Fruit fly (Drosophila melanogaster) whole organism, prepupa: ENCODE results near the gene larp.

Experiments
- Blimp-1 ChIP-seq: fragments of 200-800 bp; sonication (Bioruptor generic); optimal IDR thresholded peaks from 3 replicates; lab custom pipeline; 2017; ENCODE audit warnings: missing biosample characterization, missing genetic modification characterization, mild to moderate bottlenecking, moderate library complexity, missing genetic modification reagents
- CG11294 ChIP-seq: fragments of 200-800 bp; sonication (Bioruptor generic); IDR thresholded peaks from 2 replicates; pipeline ENCODE4 v1.3.6; 2022; ENCODE audit warnings: missing biosample characterization, missing genetic modification characterization
- CG11762 ChIP-seq: fragments of 200-800 bp; sonication (Bioruptor generic); optimal IDR thresholded peaks from 3 replicates; lab custom pipeline; 2016; ENCODE audit warnings: missing biosample characterization, missing genetic modification characterization; ENCODE audit not compliant: insufficient read depth
- CG11902 ChIP-seq: fragments of 200-800 bp; sonication (Bioruptor generic); optimal IDR thresholded peaks from 3 replicates; lab custom pipeline; 2016; ENCODE audit warnings: missing biosample characterization, missing genetic modification characterization
- CG1621 ChIP-seq: fragments of 200-800 bp; sonication (Bioruptor generic); optimal IDR thresholded peaks from 3 replicates; lab custom pipeline; 2018; ENCODE audit warnings: missing biosample characterization, mild to moderate bottlenecking, missing genetic modification characterization
- CG16779 ChIP-seq: fragments of 200-800 bp; sonication (Bioruptor generic); optimal IDR thresholded peaks from 3 replicates; lab custom pipeline; 2017; ENCODE audit warnings: missing biosample characterization, mild to moderate bottlenecking, missing genetic modification characterization
- CG32006 ChIP-seq: fragments of 200-800 bp; sonication (Bioruptor generic); optimal IDR thresholded peaks from 3 replicates; lab custom pipeline; 2017; ENCODE audit warnings: missing biosample characterization, mild to moderate bottlenecking, missing genetic modification characterization
- CG34406 ChIP-seq: fragments of 200-800 bp; sonication (Bioruptor generic); optimal IDR thresholded peaks from 3 replicates; lab custom pipeline; 2016; ENCODE audit warnings: missing biosample characterization, missing genetic modification characterization
- CG3919 ChIP-seq: fragments of 200-800 bp; sonication (Bioruptor generic); optimal IDR thresholded peaks from 3 replicates; lab custom pipeline; 2016; ENCODE audit warnings: missing biosample characterization, missing genetic modification characterization
- CG6276 ChIP-seq: fragments of 200-800 bp; sonication (Bioruptor generic); optimal IDR thresholded peaks from 2 replicates; lab custom pipeline; 2017; ENCODE audit warnings: missing biosample characterization, mild to moderate bottlenecking, missing genetic modification characterization
- CG6792 ChIP-seq: fragments of 200-800 bp; sonication (Bioruptor generic); optimal IDR thresholded peaks from 3 replicates; lab custom pipeline; 2016; ENCODE audit warnings: missing biosample characterization, missing genetic modification characterization
- CG6808 ChIP-seq: fragments of 200-800 bp; sonication (Bioruptor generic); optimal IDR thresholded peaks from 3 replicates; lab custom pipeline; 2017; ENCODE audit warnings: missing biosample characterization, missing genetic modification characterization, mild to moderate bottlenecking, moderate library complexity, missing genetic modification reagents
- CG6854 ChIP-seq: fragments of 200-800 bp; sonication (Bioruptor generic); optimal IDR thresholded peaks from 2 replicates; lab custom pipeline; 2017; ENCODE audit warnings: missing biosample characterization, mild to moderate bottlenecking, missing genetic modification characterization
- CG7368 ChIP-seq: fragments of 200-800 bp; sonication (Bioruptor generic); optimal IDR thresholded peaks from 3 replicates; lab custom pipeline; 2016; ENCODE audit warnings: missing biosample characterization, missing genetic modification characterization
- CG8119 ChIP-seq: fragments of 200-800 bp; sonication (Bioruptor generic); IDR thresholded peaks from 3 replicates; pipeline ENCODE4 v1.3.6; 2022; ENCODE audit warnings: missing biosample characterization, missing genetic modification characterization
- CG8319 ChIP-seq: fragments of 200-800 bp; sonication (Bioruptor generic); optimal IDR thresholded peaks from 3 replicates; lab custom pipeline; 2016; ENCODE audit warnings: missing biosample characterization, missing genetic modification characterization
- CG8632 ChIP-seq: fragments of 200-800 bp; sonication (Bioruptor generic); optimal IDR thresholded peaks from 3 replicates; lab custom pipeline; 2016; ENCODE audit warnings: missing biosample characterization, missing genetic modification characterization
- CG9139 ChIP-seq: fragments of 200-800 bp; sonication (Bioruptor generic); optimal IDR thresholded peaks from 3 replicates; lab custom pipeline; 2017; ENCODE audit warnings: missing biosample characterization, mild to moderate bottlenecking, missing genetic modification characterization
- Eip78C ChIP-seq: fragments of 200-800 bp; sonication (Bioruptor generic); peaks from one replicate; lab custom pipeline; 2016; ENCODE audit warnings: missing biosample characterization, missing genetic modification characterization
- Eip93F ChIP-seq: fragments of 200-800 bp; sonication (Bioruptor generic); optimal IDR thresholded peaks from 2 replicates; lab custom pipeline; 2016; ENCODE audit warnings: missing biosample characterization, mild to moderate bottlenecking, missing genetic modification characterization
- Ets21C ChIP-seq: fragments of 200-800 bp; sonication (Bioruptor generic); optimal IDR thresholded peaks from 3 replicates; lab custom pipeline; 2016; ENCODE audit warnings: missing biosample characterization, missing genetic modification characterization
- Ets96B ChIP-seq: fragments of 200-800 bp; optimal IDR thresholded peaks from 2 replicates; lab custom pipeline; 2019; ENCODE audit warnings: missing biosample characterization, mild to moderate bottlenecking, missing genetic modification characterization, moderate library complexity
- Hr38 ChIP-seq: sonication (Bioruptor generic); optimal IDR thresholded peaks from 2 replicates; lab custom pipeline; 2016; ENCODE audit warnings: missing biosample characterization, missing genetic modification characterization
- Hr4 ChIP-seq: fragments of 200-800 bp; sonication (Bioruptor generic); optimal IDR thresholded peaks from 3 replicates; lab custom pipeline; 2016; ENCODE audit warnings: missing biosample characterization, missing genetic modification characterization
- Lpt ChIP-seq: fragments of 200-800 bp; sonication (Bioruptor generic); optimal IDR thresholded peaks from 3 replicates; lab custom pipeline; 2016; ENCODE audit warnings: missing biosample characterization, missing genetic modification characterization
- Met ChIP-seq: fragments of 200-800 bp; sonication (Bioruptor generic); optimal IDR thresholded peaks from 3 replicates; lab custom pipeline; 2016; ENCODE audit warnings: missing biosample characterization, missing genetic modification characterization
- OdsH ChIP-seq: fragments of 200-800 bp; sonication (Bioruptor generic); optimal IDR thresholded peaks from 3 replicates; lab custom pipeline; 2016; ENCODE audit warnings: missing biosample characterization, missing genetic modification characterization
- Smox ChIP-seq: fragments of 200-800 bp; sonication (Bioruptor generic); optimal IDR thresholded peaks from 3 replicates; lab custom pipeline; 2016; ENCODE audit warnings: missing biosample characterization, missing genetic modification characterization
- Sox102F ChIP-seq: fragments of 200-800 bp; sonication (Bioruptor generic); optimal IDR thresholded peaks from 2 replicates; lab custom pipeline; 2016; ENCODE audit warnings: missing biosample characterization, mild to moderate bottlenecking, missing genetic modification characterization
- Sox14 ChIP-seq: fragments of 200-800 bp; sonication (Bioruptor generic); optimal IDR thresholded peaks from 3 replicates; lab custom pipeline; 2016; ENCODE audit warnings: missing biosample characterization, missing genetic modification characterization
- achi ChIP-seq: fragments of 200-800 bp; sonication (Bioruptor generic); optimal IDR thresholded peaks from 3 replicates; lab custom pipeline; 2016; ENCODE audit warnings: missing biosample characterization, missing genetic modification characterization
- acj6 ChIP-seq: fragments of 200-800 bp; sonication (Bioruptor generic); optimal IDR thresholded peaks from 3 replicates; lab custom pipeline; 2016; ENCODE audit warnings: missing biosample characterization, missing genetic modification characterization
- cyc ChIP-seq: fragments of 200-800 bp; sonication (Bioruptor generic); optimal IDR thresholded peaks from 3 replicates; lab custom pipeline; 2016; ENCODE audit warnings: missing biosample characterization, missing genetic modification characterization
- dsx ChIP-seq: fragments of 200-800 bp; optimal IDR thresholded peaks from 3 replicates; lab custom pipeline; 2019; ENCODE audit warnings: missing biosample characterization, mild to moderate bottlenecking, missing genetic modification characterization, moderate library complexity; ENCODE audit not compliant: poor library complexity, severe bottlenecking
- eg ChIP-seq: fragments of 200-800 bp; sonication (Bioruptor generic); IDR thresholded peaks from 3 replicates; pipeline ENCODE4 v1.3.6; 2022; ENCODE audit warnings: missing biosample characterization, missing genetic modification characterization
- esn ChIP-seq: fragments of 200-800 bp; sonication (Bioruptor generic); optimal IDR thresholded peaks from 2 replicates; lab custom pipeline; 2016; ENCODE audit warnings: missing biosample characterization, mild to moderate bottlenecking, missing genetic modification characterization, moderate library complexity
- fd85E ChIP-seq: fragments of 200-800 bp; sonication (Bioruptor generic); optimal IDR thresholded peaks from 3 replicates; lab custom pipeline; 2016; ENCODE audit warnings: missing biosample characterization, missing genetic modification characterization
- fkh ChIP-seq: fragments of 200-800 bp; sonication (Bioruptor generic); optimal IDR thresholded peaks from 3 replicates; lab custom pipeline; 2017; ENCODE audit warnings: missing biosample characterization, mild to moderate bottlenecking, missing genetic modification characterization, moderate library complexity
- lz ChIP-seq: fragments of 200-800 bp; sonication (Bioruptor generic); optimal IDR thresholded peaks from 3 replicates; lab custom pipeline; 2016; ENCODE audit warnings: missing biosample characterization, missing genetic modification characterization
- net ChIP-seq: fragments of 200-800 bp; sonication (Bioruptor generic); optimal IDR thresholded peaks from 3 replicates; lab custom pipeline; 2016; ENCODE audit warnings: missing biosample characterization, missing genetic modification characterization
- pdm3 ChIP-seq: fragments of 200-800 bp; sonication (Bioruptor generic); optimal IDR thresholded peaks from 3 replicates; lab custom pipeline; 2016; ENCODE audit warnings: missing biosample characterization, missing genetic modification characterization
- spab ChIP-seq: fragments of 200-800 bp; sonication (Bioruptor generic); optimal IDR thresholded peaks from 2 replicates; lab custom pipeline; 2017; ENCODE audit warnings: missing biosample characterization, mild to moderate bottlenecking, missing genetic modification characterization, missing genetic modification reagents
- ss ChIP-seq, 2 experiments: fragments of 200-800 bp; sonication (Bioruptor generic); optimal IDR thresholded peaks; 2 replicates in 1 of 2; 3 replicates in 1 of 2; lab custom pipeline; 2017 to 2018; ENCODE audit warnings: mild to moderate bottlenecking in 2 of 2, missing biosample characterization in 2 of 2, missing genetic modification characterization in 2 of 2, moderate library complexity in 1 of 2
- topi ChIP-seq: fragments of 200-800 bp; sonication (Bioruptor generic); optimal IDR thresholded peaks from 3 replicates; lab custom pipeline; 2016; ENCODE audit warnings: missing biosample characterization, missing genetic modification characterization
- vri ChIP-seq: fragments of 200-800 bp; sonication (Bioruptor generic); optimal IDR thresholded peaks from 3 replicates; lab custom pipeline; 2016; ENCODE audit warnings: missing biosample characterization, mild to moderate bottlenecking, missing genetic modification characterization

Gene larp

DNA sequence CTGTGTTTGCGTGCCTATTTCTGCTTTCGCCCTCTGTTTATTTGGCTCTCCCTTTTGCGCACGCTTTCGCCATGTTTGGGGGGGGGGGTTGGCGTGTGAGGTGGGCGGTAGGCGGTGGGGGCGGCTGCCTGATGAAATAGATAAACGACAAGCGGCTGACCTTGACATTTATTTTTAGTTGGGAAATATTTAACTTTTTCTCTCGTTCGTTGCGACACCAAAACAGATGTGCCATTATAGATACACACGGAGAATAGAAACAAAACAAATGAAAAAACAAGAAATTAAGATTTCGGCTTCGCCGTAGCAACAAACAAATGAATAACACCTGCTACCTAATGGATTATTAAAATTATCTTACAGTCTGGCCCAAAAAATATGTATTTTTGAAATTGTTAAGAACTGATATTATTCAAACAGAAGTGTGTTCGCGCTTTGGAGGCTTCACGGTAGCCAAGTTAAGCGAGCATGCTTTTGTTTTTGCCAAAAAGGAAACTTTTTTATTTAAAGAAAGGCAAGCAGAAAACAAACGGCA is 4.0 kb downstream of the larp start (continued):
- TF ChIP-seq dsx (GFP tag; lab: Kevin White, UChicago) = no peak
- peak; percentile 50 for TF ChIP-seq Eip78C (GFP tag; lab: Kevin White, UChicago)
- TF ChIP-seq CG11294 (GFP tag; lab: Robert Waterston, UW) = peak; percentile 36; the same call in 1 of the 2 replicates
- TF ChIP-seq net = peak; percentile 10

DNA sequence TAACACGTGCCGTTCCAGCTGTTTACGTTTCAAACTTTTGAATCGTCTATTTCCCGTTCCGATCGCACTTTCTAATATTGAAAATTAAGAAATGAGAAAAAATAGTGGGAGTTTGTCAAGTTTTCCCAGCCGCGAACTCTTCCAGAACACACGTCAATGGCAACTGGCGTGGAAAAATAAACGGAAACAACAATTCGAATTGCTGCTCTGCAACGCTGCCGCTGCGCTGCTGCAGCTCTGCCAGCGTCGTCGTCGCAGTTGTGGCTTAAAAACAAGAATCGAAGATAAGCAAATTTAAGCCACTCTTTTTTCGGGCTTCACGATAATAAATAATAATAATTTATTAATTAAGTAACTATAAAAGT is 5.1 kb downstream of the larp start:
- TF ChIP-seq topi (no peak), CG34406 (GFP tag; lab: Kevin White, UChicago) (no peak), Eip78C (GFP tag; lab: Kevin White, UChicago) (peak; percentile 27)
- TF ChIP-seq, all 60 proteins: peak for 1

DNA sequence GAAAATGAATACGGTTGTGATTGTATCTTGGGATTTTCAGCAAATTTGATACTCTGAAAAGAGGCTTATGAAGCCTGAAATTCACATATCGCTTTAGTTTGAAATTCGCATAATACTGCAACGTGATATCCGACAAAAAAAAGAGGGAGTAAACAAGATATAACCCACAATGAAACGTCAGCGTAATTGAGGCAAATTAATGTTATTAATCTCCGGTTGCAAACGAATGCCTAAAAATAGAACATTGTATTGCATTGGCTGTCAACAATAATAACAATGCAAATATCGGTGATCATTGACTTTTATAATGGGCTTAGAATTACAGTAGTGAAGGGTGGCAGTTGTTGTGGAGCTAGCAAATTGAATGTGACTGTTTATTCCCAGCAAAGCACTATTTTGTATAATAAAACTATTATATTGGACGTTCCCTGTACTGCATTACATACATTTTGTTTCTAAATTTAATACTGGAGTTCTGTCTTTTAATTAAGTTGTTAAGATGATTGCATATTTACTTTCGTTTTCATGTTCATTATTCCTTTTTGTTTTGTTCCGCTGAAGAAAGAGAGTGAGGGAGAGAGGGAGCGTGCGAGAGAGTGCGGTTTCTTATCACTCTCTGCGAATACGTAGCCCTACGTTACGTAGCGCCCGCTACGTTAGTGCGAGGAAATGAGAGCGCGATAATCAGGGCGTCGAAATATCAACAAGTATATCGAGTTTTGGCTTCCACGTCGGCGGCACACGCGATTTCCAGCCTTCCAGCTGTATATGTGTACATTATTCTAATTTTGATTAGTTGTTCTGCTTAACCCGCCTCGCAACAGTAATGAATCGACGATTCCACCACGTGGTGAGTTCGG is 5.7 kb downstream of the larp start:
- TF ChIP-seq topi (no peak), esn (GFP tag; lab: Kevin White, UChicago) (no peak), CG6792 (GFP tag; lab: Kevin White, UChicago) (no peak), CG8632 (peak; percentile 23), achi (GFP tag; lab: Kevin White, UChicago) (no peak), Ets21C (GFP tag; lab: Kevin White, UChicago) (no peak), fkh (peak; percentile 75), Ets96B (tag; lab: Kevin White, UChicago) (no peak), cyc (GFP tag; lab: Kevin White, UChicago) (no peak), CG11902 (GFP tag; lab: Kevin White, UChicago) (no peak), Hr38 (GFP tag; lab: Kevin White, UChicago) (no peak), CG3919 (peak; percentile 25), CG16779 (tag; lab: Kevin White, UChicago) (no peak), Lpt (GFP tag; lab: Kevin White, UChicago) (no peak), CG8119 (GFP tag; lab: Robert Waterston, UW) (peak; percentile 32; the same call in 1 of the 3 replicates), CG11762 (no peak), Sox102F (GFP tag; lab: Kevin White, UChicago) (peak; percentile 8), CG6808 (peak; percentile 14), Met (GFP tag; lab: Kevin White, UChicago) (peak; percentile 13), Blimp-1 (peak; percentile 93), acj6 (GFP tag; lab: Kevin White, UChicago) (peak; percentile 20), CG34406 (GFP tag; lab: Kevin White, UChicago) (no peak), eg (no peak; the same call in 2 of the 3 replicates), CG6276 (no peak), CG7368 (GFP tag; lab: Kevin White, UChicago) (no peak), CG11294 (GFP tag; lab: Robert Waterston, UW) (no peak), Eip93F (GFP tag; lab: Kevin White, UChicago) (no peak), CG8319 (GFP tag; lab: Kevin White, UChicago) (no peak), lz (GFP tag; lab: Kevin White, UChicago) (peak; percentile 8), fd85E (no peak), Hr4 (GFP tag; lab: Kevin White, UChicago) (peak; percentile 6), vri (GFP tag; lab: Kevin White, UChicago) (peak; percentile 60), CG6854 (peak; percentile 28), Sox14 (GFP tag; lab: Kevin White, UChicago) (no peak), Eip78C (GFP tag; lab: Kevin White, UChicago) (peak; percentile 68), net (no peak), spab (no peak), Smox (peak; percentile 35), CG1621 (no peak), CG9139 (GFP tag; lab: Kevin White, UChicago) (no peak), CG32006 (GFP tag; lab: Kevin White, UChicago) (peak; percentile 7), ss (GFP tag; optimal IDR thresholded peaks at IDR 0.05; lab: Kevin White, UChicago) (peak in 1 of 2 experiments; percentile 50), pdm3 (GFP tag; lab: Kevin White, UChicago) (no peak), OdsH (GFP tag; lab: Kevin White, UChicago) (peak; percentile 21)
